Fruit fly (Drosophila melanogaster) whole organism, embryonic: ENCODE data around the gene CG43610.

Source experiments
- CG10147 ChIP-seq: fragments of 200-800 bp; sonication (Bioruptor generic); optimal IDR thresholded peaks from 2 replicates; lab custom pipeline; 2019; ENCODE audit warnings: missing biosample characterization, mild to moderate bottlenecking, missing genetic modification characterization, moderate library complexity
- CG10565 ChIP-seq: fragments of 200-800 bp; sonication (Bioruptor generic); optimal IDR thresholded peaks from 3 replicates; lab custom pipeline; 2016; ENCODE audit warnings: missing biosample characterization, mild to moderate bottlenecking, missing genetic modification characterization
- CG10979 ChIP-seq: fragments of 200-800 bp; sonication (Bioruptor generic); optimal IDR thresholded peaks from 2 replicates; lab custom pipeline; 2018; ENCODE audit warnings: missing biosample characterization, mild to moderate bottlenecking, missing genetic modification characterization, moderate library complexity
- CG13775 ChIP-seq: fragments of 200-800 bp; sonication (Bioruptor generic); optimal IDR thresholded peaks from 3 replicates; lab custom pipeline; 2017; ENCODE audit warnings: missing biosample characterization, mild to moderate bottlenecking, missing genetic modification characterization
- CG14014 ChIP-seq: fragments of 200-800 bp; sonication (Bioruptor generic); IDR thresholded peaks from 2 replicates; pipeline ENCODE4 v1.3.6; 2022; ENCODE audit warnings: missing biosample characterization, missing genetic modification characterization
- CG14965 ChIP-seq: fragments of 200-800 bp; sonication (Bioruptor generic); optimal IDR thresholded peaks from 2 replicates; lab custom pipeline; 2016; ENCODE audit warnings: missing biosample characterization, missing genetic modification characterization, borderline replicate concordance
- CG17361 ChIP-seq: fragments of 200-800 bp; sonication (Bioruptor generic); IDR thresholded peaks from 3 replicates; pipeline ENCODE4 v1.3.6; 2022; ENCODE audit warnings: missing biosample characterization, missing genetic modification characterization
- CG17912 ChIP-seq: fragments of 200-800 bp; sonication (Bioruptor generic); optimal IDR thresholded peaks from 2 replicates; lab custom pipeline; 2018; ENCODE audit warnings: missing biosample characterization, mild to moderate bottlenecking, missing genetic modification characterization
- CG1832 ChIP-seq: fragments of 200-800 bp; sonication (Bioruptor generic); optimal IDR thresholded peaks from 2 replicates; lab custom pipeline; 2017; ENCODE audit warnings: missing biosample characterization, mild to moderate bottlenecking, missing genetic modification characterization, inconsistent platforms
- CG18764 ChIP-seq: fragments of 200-800 bp; sonication (Bioruptor generic); optimal IDR thresholded peaks from 3 replicates; lab custom pipeline; 2016; ENCODE audit warnings: missing biosample characterization, missing genetic modification characterization
- CG2120 ChIP-seq: fragments of 200-800 bp; sonication (Bioruptor generic); optimal IDR thresholded peaks from 3 replicates; lab custom pipeline; 2016; ENCODE audit warnings: missing biosample characterization, missing genetic modification characterization
- CG2129 ChIP-seq: fragments of 200-800 bp; sonication (Bioruptor generic); IDR thresholded peaks from 2 replicates; pipeline ENCODE4 v1.3.6; 2022; ENCODE audit warnings: missing biosample characterization, missing genetic modification characterization; ENCODE audit not compliant: partially characterized antibody
- CG30431 ChIP-seq: fragments of 200-800 bp; sonication (Bioruptor generic); optimal IDR thresholded peaks from 2 replicates; lab custom pipeline; 2017; ENCODE audit warnings: missing biosample characterization, missing genetic modification characterization
- CG3065 ChIP-seq: fragments of 200-800 bp; sonication (Bioruptor generic); optimal IDR thresholded peaks from 2 replicates; lab custom pipeline; 2016; ENCODE audit warnings: missing biosample characterization, missing genetic modification characterization
- CG32532 ChIP-seq: fragments of 200-800 bp; sonication (Bioruptor generic); IDR thresholded peaks from 2 replicates; pipeline ENCODE4 v1.3.6; 2022; ENCODE audit warnings: missing biosample characterization, missing genetic modification characterization
- CG3281 ChIP-seq: fragments of 200-800 bp; sonication (Bioruptor generic); optimal IDR thresholded peaks from 3 replicates; lab custom pipeline; 2017; ENCODE audit warnings: missing biosample characterization, mild to moderate bottlenecking, missing genetic modification characterization
- CG4707 ChIP-seq: fragments of 200-800 bp; sonication (Bioruptor generic); optimal IDR thresholded peaks from 2 replicates; lab custom pipeline; 2018; ENCODE audit warnings: missing biosample characterization, mild to moderate bottlenecking, missing genetic modification characterization, moderate library complexity
- CG4730 ChIP-seq: fragments of 200-800 bp; sonication (Bioruptor generic); IDR thresholded peaks from 2 replicates; pipeline ENCODE4 v1.3.6; 2022; ENCODE audit warnings: missing biosample characterization, missing genetic modification characterization
- CG6272 ChIP-seq: fragments of 200-800 bp; sonication (Bioruptor generic); IDR thresholded peaks from 2 replicates; pipeline ENCODE4 v1.3.6; 2022; ENCODE audit warnings: missing biosample characterization, missing genetic modification characterization
- CG7271 ChIP-seq: fragments of 200-800 bp; sonication (Bioruptor generic); optimal IDR thresholded peaks from 2 replicates; lab custom pipeline; 2018; ENCODE audit warnings: missing biosample characterization, mild to moderate bottlenecking, missing genetic modification characterization, moderate library complexity
- CG8388 ChIP-seq: fragments of 200-800 bp; sonication (Bioruptor generic); optimal IDR thresholded peaks from 2 replicates; lab custom pipeline; 2019; ENCODE audit warnings: missing biosample characterization, mild to moderate bottlenecking, missing genetic modification characterization, moderate library complexity
- CG8924 ChIP-seq: fragments of 200-800 bp; optimal IDR thresholded peaks from 3 replicates; lab custom pipeline; 2019; ENCODE audit warnings: missing biosample characterization, mild to moderate bottlenecking, missing genetic modification characterization, moderate library complexity
- CG9727 ChIP-seq: fragments of 200-800 bp; sonication (Bioruptor generic); optimal IDR thresholded peaks from 3 replicates; lab custom pipeline; 2017; ENCODE audit warnings: missing biosample characterization, mild to moderate bottlenecking, missing genetic modification characterization
- CTCF ChIP-seq: fragments of 200-800 bp; sonication (Bioruptor generic); optimal IDR thresholded peaks from 2 replicates; lab custom pipeline; 2017; ENCODE audit warnings: missing biosample characterization, mild to moderate bottlenecking, missing genetic modification characterization, moderate library complexity
- CkIIα-i1 ChIP-seq: fragments of 200-800 bp; sonication (Bioruptor generic); IDR thresholded peaks from 2 replicates; pipeline ENCODE4 v1.3.6; 2022; ENCODE audit warnings: missing biosample characterization, missing genetic modification characterization
- D ChIP-seq, 2 experiments: fragments of 200-800 bp in 1 of 2; fragments of >200 bp in 1 of 2; sonication (Bioruptor generic) in 1 of 2; optimal IDR thresholded peaks; 2 replicates in 1 of 2; 3 replicates in 1 of 2; lab custom pipeline; 2017; ENCODE audit warnings: mild to moderate bottlenecking in 1 of 2, missing biosample characterization in 1 of 2, missing genetic modification characterization in 1 of 2, missing genetic modification reagents in 1 of 2
- D19B ChIP-seq: fragments of 200-800 bp; sonication (Bioruptor generic); optimal IDR thresholded peaks from 2 replicates; lab custom pipeline; 2017; ENCODE audit warnings: missing biosample characterization, mild to moderate bottlenecking, missing genetic modification characterization
- GATAe ChIP-seq: fragments of 200-800 bp; sonication (Bioruptor generic); conservative IDR thresholded peaks from 2 replicates; pipeline ENCODE4 v1.3.6; 2022; ENCODE audit warnings: missing biosample characterization, missing genetic modification characterization
- Hand ChIP-seq: fragments of 200-800 bp; sonication (Bioruptor generic); optimal IDR thresholded peaks from 2 replicates; lab custom pipeline; 2017; ENCODE audit warnings: mild to moderate bottlenecking, missing biosample characterization, missing genetic modification reagents, missing genetic modification characterization
- MBD-R2 ChIP-seq: fragments of 200-800 bp; sonication (Bioruptor generic); IDR thresholded peaks from 2 replicates; pipeline ENCODE4 v1.3.6; 2022; ENCODE audit warnings: missing biosample characterization, missing genetic modification characterization
- NC2α ChIP-seq: fragments of 200-800 bp; sonication (Bioruptor generic); optimal IDR thresholded peaks from 2 replicates; lab custom pipeline; 2016; ENCODE audit warnings: missing biosample characterization, missing genetic modification characterization
- NC2β ChIP-seq: fragments of 200-800 bp; sonication (Bioruptor generic); optimal IDR thresholded peaks from 2 replicates; lab custom pipeline; 2016; ENCODE audit warnings: missing biosample characterization, missing genetic modification characterization
- Six4 ChIP-seq: fragments of 200-800 bp; sonication (Bioruptor generic); optimal IDR thresholded peaks from 2 replicates; lab custom pipeline; 2016; ENCODE audit warnings: missing biosample characterization, missing genetic modification characterization
- Xrp1 ChIP-seq: fragments of 200-800 bp; sonication (Bioruptor generic); IDR thresholded peaks from 2 replicates; pipeline ENCODE4 v1.3.6; 2022; ENCODE audit warnings: missing biosample characterization, missing genetic modification characterization
- ara ChIP-seq: fragments of 200-800 bp; sonication (Bioruptor generic); IDR thresholded peaks from 2 replicates; pipeline ENCODE4 v1.3.6; 2022; ENCODE audit warnings: missing biosample characterization, missing genetic modification characterization
- bcd ChIP-seq: fragments of 200-800 bp; sonication (Bioruptor generic); optimal IDR thresholded peaks from 2 replicates; lab custom pipeline; 2017; ENCODE audit warnings: missing biosample characterization, mild to moderate bottlenecking, missing genetic modification characterization
- cas ChIP-seq: fragments of 200-800 bp; sonication (Bioruptor generic); IDR thresholded peaks from 2 replicates; pipeline ENCODE4 v1.3.6; 2022; ENCODE audit warnings: missing biosample characterization, missing genetic modification characterization
- crol ChIP-seq: fragments of 200-800 bp; sonication (Bioruptor generic); IDR thresholded peaks from 2 replicates; pipeline ENCODE4 v1.3.6; 2022; ENCODE audit warnings: missing biosample characterization, missing genetic modification characterization
- dmrt11E ChIP-seq: fragments of 200-800 bp; sonication (Bioruptor generic); optimal IDR thresholded peaks from 3 replicates; lab custom pipeline; 2018; ENCODE audit warnings: missing biosample characterization, mild to moderate bottlenecking, missing genetic modification characterization, moderate library complexity
- dysf ChIP-seq: fragments of 200-800 bp; sonication (Bioruptor generic); IDR thresholded peaks from 3 replicates; pipeline ENCODE4 v1.3.6; 2022; ENCODE audit warnings: missing biosample characterization, missing genetic modification characterization
- gcm2 ChIP-seq: fragments of 200-800 bp; sonication (Bioruptor generic); optimal IDR thresholded peaks from 2 replicates; lab custom pipeline; 2016; ENCODE audit warnings: missing biosample characterization, missing genetic modification characterization
- knrl ChIP-seq: fragments of 200-800 bp; sonication (Bioruptor generic); IDR thresholded peaks from 3 replicates; pipeline ENCODE4 v1.3.6; 2022; ENCODE audit warnings: missing biosample characterization, missing genetic modification characterization; ENCODE audit not compliant: partially characterized antibody
- pnt ChIP-seq: fragments of 200-800 bp; sonication (Bioruptor generic); optimal IDR thresholded peaks from 3 replicates; lab custom pipeline; 2016; ENCODE audit warnings: missing biosample characterization, missing genetic modification characterization
- ro ChIP-seq: fragments of 200-800 bp; sonication (Bioruptor generic); IDR thresholded peaks from 2 replicates; pipeline ENCODE4 v1.3.6; 2022; ENCODE audit warnings: missing biosample characterization, missing genetic modification characterization
- sens ChIP-seq: fragments of 200-800 bp; sonication (Bioruptor generic); peaks from one replicate; lab custom pipeline; 2016; ENCODE audit warnings: missing biosample characterization, missing genetic modification characterization
- slbo ChIP-seq: fragments of 200-800 bp; sonication (Bioruptor generic); IDR thresholded peaks from 2 replicates; pipeline ENCODE4 v1.3.6; 2022; ENCODE audit warnings: missing biosample characterization, missing genetic modification characterization
- ssp ChIP-seq: fragments of 200-800 bp; sonication (Bioruptor generic); IDR thresholded peaks from 2 replicates; pipeline ENCODE4 v1.3.6; 2022; ENCODE audit warnings: missing biosample characterization, missing genetic modification characterization
- tup ChIP-seq: fragments of 200-800 bp; sonication (Bioruptor generic); optimal IDR thresholded peaks from 2 replicates; lab custom pipeline; 2016; ENCODE audit warnings: missing biosample characterization, mild to moderate bottlenecking, missing genetic modification characterization, moderate library complexity
- twi ChIP-seq: fragments of 200-800 bp; optimal IDR thresholded peaks from 2 replicates; lab custom pipeline; 2019; ENCODE audit warnings: missing biosample characterization, mild to moderate bottlenecking, missing genetic modification characterization, moderate library complexity
- tx ChIP-seq: fragments of 200-800 bp; sonication (Bioruptor generic); optimal IDR thresholded peaks from 2 replicates; lab custom pipeline; 2016; ENCODE audit warnings: missing biosample characterization, missing genetic modification characterization
- unpg ChIP-seq: fragments of 200-800 bp; sonication (Bioruptor generic); optimal IDR thresholded peaks from 3 replicates; lab custom pipeline; 2018; ENCODE audit warnings: missing biosample characterization, mild to moderate bottlenecking, missing genetic modification characterization, moderate library complexity
- z ChIP-seq: fragments of 200-800 bp; sonication (Bioruptor generic); IDR thresholded peaks from 3 replicates; pipeline ENCODE4 v1.3.6; 2022; ENCODE audit warnings: missing biosample characterization, missing genetic modification characterization
- zen ChIP-seq: fragments of 200-800 bp; sonication (Bioruptor generic); optimal IDR thresholded peaks from 3 replicates; lab custom pipeline; 2018; ENCODE audit warnings: missing biosample characterization, mild to moderate bottlenecking, missing genetic modification characterization, moderate library complexity

The CG43610 gene

DNA sequence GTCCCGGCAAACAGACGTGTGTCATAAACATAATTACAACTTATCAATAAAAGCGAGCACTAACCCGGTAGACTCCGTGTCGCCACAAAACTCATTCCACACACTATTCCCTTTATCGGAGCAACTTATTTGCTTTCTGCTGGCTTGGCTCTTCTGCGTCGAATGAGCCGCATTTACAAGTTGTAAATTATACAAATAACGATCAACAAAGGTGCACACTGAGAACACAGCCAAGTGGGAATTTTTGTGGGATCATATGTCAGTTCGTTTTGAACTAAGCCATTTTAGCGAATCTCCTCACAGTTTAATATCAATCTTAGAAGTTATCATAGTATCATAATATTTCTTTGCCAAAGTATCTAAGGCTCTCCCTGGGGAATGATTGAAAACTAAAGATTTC lies 19.4 kb downstream of the CG43610 start (continued):
- no peak for TF ChIP-seq CG17361
- TF ChIP-seq CG32532 (GFP tag; lab: Robert Waterston, UW), result no peak
- peak; percentile 35 for TF ChIP-seq CG9727 (GFP tag; lab: Kevin White, UChicago)
- no peak for TF ChIP-seq CG13775
- TF ChIP-seq CG14014 (GFP tag; lab: Robert Waterston, UW), result no peak
- TF ChIP-seq CG2129 (GFP tag; lab: Robert Waterston, UW), result no peak
- TF ChIP-seq CG7271 (tag; lab: Kevin White, UChicago), result peak; percentile 7
- TF ChIP-seq CTCF (GFP tag; lab: Kevin White, UChicago), result no peak
- no peak for TF ChIP-seq CkIIα-i1 (GFP tag; lab: Robert Waterston, UW)
- TF ChIP-seq CG2120, result no peak
- no peak for TF ChIP-seq tx (GFP tag; lab: Kevin White, UChicago)
- no peak for TF ChIP-seq CG18764 (GFP tag; lab: Kevin White, UChicago)
- peak; percentile 22 for TF ChIP-seq CG10979 (tag; lab: Kevin White, UChicago)
- no peak for TF ChIP-seq dysf
- TF ChIP-seq CG4707 (GFP tag; lab: Kevin White, UChicago), result peak; percentile 44
- TF ChIP-seq MBD-R2 (GFP tag; lab: Robert Waterston, UW), result no peak
- no peak for TF ChIP-seq zen (tag; lab: Kevin White, UChicago)
- TF ChIP-seq NC2β, result no peak
- TF ChIP-seq CG17912 (GFP tag; lab: Kevin White, UChicago), result no peak
- no peak for TF ChIP-seq slbo (GFP tag; lab: Robert Waterston, UW)
- peak; percentile 46 for TF ChIP-seq Xrp1 (GFP tag; lab: Robert Waterston, UW)
- TF ChIP-seq CG8924 (tag; lab: Kevin White, UChicago), result no peak
- TF ChIP-seq ro (GFP tag; lab: Robert Waterston, UW), result no peak
- TF ChIP-seq Hand, result no peak
- TF ChIP-seq CG10565 (GFP tag; lab: Kevin White, UChicago), result no peak
- no peak for TF ChIP-seq crol (GFP tag; lab: Robert Waterston, UW)
- no peak for TF ChIP-seq pnt (GFP tag; lab: Kevin White, UChicago)
- TF ChIP-seq tup, result no peak
- TF ChIP-seq twi (tag; lab: Kevin White, UChicago), result peak; percentile 3
- peak; percentile 47 for TF ChIP-seq dmrt11E
- TF ChIP-seq ssp (GFP tag; lab: Robert Waterston, UW), result no peak
- no peak for TF ChIP-seq gcm2 (GFP tag; lab: Kevin White, UChicago)
- no peak for TF ChIP-seq z (GFP tag; lab: Robert Waterston, UW)
- no peak for TF ChIP-seq CG4730 (GFP tag; lab: Robert Waterston, UW)
- no peak for TF ChIP-seq CG3281 (GFP tag; lab: Kevin White, UChicago)
- no peak for TF ChIP-seq D19B (GFP tag; lab: Kevin White, UChicago)
- TF ChIP-seq CG10147 (GFP tag; lab: Kevin White, UChicago), result no peak
- TF ChIP-seq CG30431, result no peak
- no peak for TF ChIP-seq CG1832 (GFP tag; lab: Kevin White, UChicago)
- no peak for TF ChIP-seq ara (GFP tag; lab: Robert Waterston, UW)
- TF ChIP-seq CG8388 (GFP tag; lab: Kevin White, UChicago), result no peak
- no peak for TF ChIP-seq Six4 (GFP tag; lab: Kevin White, UChicago)
- no peak for TF ChIP-seq CG6272
- no peak for TF ChIP-seq GATAe (GFP tag; lab: Robert Waterston, UW)
- TF ChIP-seq cas, result no peak
- no peak for TF ChIP-seq CG14965
- TF ChIP-seq unpg (GFP tag; lab: Kevin White, UChicago), result no peak
- TF ChIP-seq D (optimal IDR thresholded peaks at IDR 0.05; lab: Kevin White, UChicago), result no peak
- TF ChIP-seq D (GFP tag; optimal IDR thresholded peaks at IDR 0.05; lab: Kevin White, UChicago), result peak; percentile 31
- TF ChIP-seq bcd (GFP tag; lab: Kevin White, UChicago), result no peak
- TF ChIP-seq knrl (GFP tag; lab: Robert Waterston, UW), result no peak
- TF ChIP-seq NC2α (GFP tag; lab: Kevin White, UChicago), result no peak
- no peak for TF ChIP-seq CG3065 (GFP tag; lab: Kevin White, UChicago)
- peak; percentile 77 for TF ChIP-seq sens (GFP tag; lab: Kevin White, UChicago)
